Worm (Caenorhabditis elegans): ENCODE data around the gene nhr-251.

Gene nhr-251

DNA sequence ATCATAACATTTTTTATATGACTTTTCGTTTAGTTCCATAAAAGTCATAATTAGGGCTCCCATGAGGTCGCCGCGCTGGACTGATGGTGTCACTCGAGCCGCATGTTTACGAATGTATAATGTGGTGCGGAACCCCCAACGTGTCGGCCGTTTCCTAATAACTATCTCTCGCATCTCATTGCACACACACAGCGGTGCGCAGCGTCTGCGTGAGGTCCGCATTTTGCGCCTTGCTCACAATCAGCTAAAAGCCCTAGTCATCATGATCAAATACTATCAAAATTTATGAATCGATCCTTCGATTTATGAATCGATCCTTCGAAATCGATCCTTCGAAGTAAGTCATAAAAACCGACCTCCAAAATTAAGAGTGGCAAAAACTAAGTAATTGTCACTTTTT lies 40.4 kb upstream of the nhr-251 start, which contains the start of gene srx-7:
srx-7 (plus strand) TSS at position 256 of the 400 bp plus-strand sequence.
- TF ChIP-seq snpc-4 (GFP tag; optimal IDR thresholded peaks at IDR 0.05) (no peak), snpc-4 (tag; optimal IDR thresholded peaks at IDR 0.05) (peak in 1 of 4 experiments; percentile 65), snpc-1.1 (tag; optimal IDR thresholded peaks at IDR 0.05; ENCODE audit: insufficient read depth) (peak; percentile 3), zfh-2 (GFP tag; conservative IDR thresholded peaks at IDR 0.05) (no peak)

- no peak for TF ChIP-seq Y56A3A.18 (GFP tag; IDR thresholded peaks at IDR 0.05)
- TF ChIP-seq let-526 (GFP tag; IDR thresholded peaks at IDR 0.05): no peak
- TF ChIP-seq cebp-1 (GFP tag; IDR thresholded peaks at IDR 0.05): no peak
- no peak for TF ChIP-seq cebp-1 (tag; optimal IDR thresholded peaks at IDR 0.05)
- no peak for TF ChIP-seq attf-3 (GFP tag; conservative IDR thresholded peaks at IDR 0.05)
- no peak for TF ChIP-seq dpl-1 (GFP tag; optimal IDR thresholded peaks at IDR 0.05)
- TF ChIP-seq B0261.1 (tag; optimal IDR thresholded peaks at IDR 0.05): no peak
- TF ChIP-seq zfh-2 (GFP tag; conservative IDR thresholded peaks at IDR 0.05): no peak
- TF ChIP-seq aptf-3 (GFP tag; IDR thresholded peaks at IDR 0.05): no peak
- no peak for TF ChIP-seq nhr-90 (tag; optimal IDR thresholded peaks at IDR 0.05)
- TF ChIP-seq lsl-1 (GFP tag; optimal IDR thresholded peaks at IDR 0.05): no peak
- no peak for TF ChIP-seq ceh-79 (tag; optimal IDR thresholded peaks at IDR 0.05)
- TF ChIP-seq die-1 (tag; optimal IDR thresholded peaks at IDR 0.05): no peak
- no peak for TF ChIP-seq ztf-22 (GFP tag; optimal IDR thresholded peaks at IDR 0.05)
- no peak for TF ChIP-seq sea-2 (GFP tag; IDR thresholded peaks at IDR 0.05)
Observed at ce11 chrV:562834-563233, 37.5 kb upstream of the nhr-251 start, which contains the start of gene C14C6.2. Gene C14C6.2 (plus strand): TSS chrV:563134.

DNA sequence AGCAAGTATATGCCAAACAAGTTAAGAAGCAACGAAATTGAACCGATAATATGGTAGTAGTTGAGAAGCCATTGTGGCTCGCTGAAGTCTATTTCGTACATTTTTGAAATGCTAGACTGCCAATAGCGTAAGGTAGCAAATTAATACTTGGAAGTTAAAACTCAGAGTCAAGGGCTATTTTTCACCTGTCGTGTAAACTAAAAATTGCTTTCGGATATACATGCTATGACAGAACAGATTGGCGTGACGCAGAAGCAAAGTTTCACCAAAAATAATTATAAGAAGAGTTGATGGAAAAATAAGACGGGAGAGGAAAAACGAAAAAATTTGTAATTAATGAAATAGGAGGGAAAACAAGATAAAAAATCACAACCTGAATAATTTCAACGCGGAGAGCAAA lies 34.3 kb upstream of the nhr-251 start, which contains the start of gene sri-73:
sri-73 (minus strand) TSS at position 101 of the 400 bp plus-strand sequence.
- TF ChIP-seq dpl-1 (GFP tag; optimal IDR thresholded peaks at IDR 0.05): no peak
- no peak for TF ChIP-seq B0035.1 (tag; optimal IDR thresholded peaks at IDR 0.05)
- no peak for TF ChIP-seq lsy-27 (tag; optimal IDR thresholded peaks at IDR 0.05; ENCODE audit: borderline replicate concordance, insufficient read depth)
- TF ChIP-seq ceh-100 (GFP tag; IDR thresholded peaks at IDR 0.05): no peak
- TF ChIP-seq dpff-1 (tag; optimal IDR thresholded peaks at IDR 0.05): no peak

ce11 chrV:568105-568504 lies 32.2 kb upstream of the nhr-251 start, which contains the start of gene sri-72:
Gene sri-72 (minus strand): TSS chrV:568205.
- TF ChIP-seq attf-3 (GFP tag; conservative IDR thresholded peaks at IDR 0.05): no peak
- no peak for TF ChIP-seq hmg-1.2 (GFP tag; IDR thresholded peaks at IDR 0.05)
- TF ChIP-seq F57A8.1 (GFP tag; optimal IDR thresholded peaks at IDR 0.05): no peak
- TF ChIP-seq zim-3 (tag; optimal IDR thresholded peaks at IDR 0.05): no peak
- no peak for TF ChIP-seq rcor-1 (GFP tag; IDR thresholded peaks at IDR 0.05)
- no peak for TF ChIP-seq mel-28 (tag; optimal IDR thresholded peaks at IDR 0.05; ENCODE audit: borderline replicate concordance)
- no peak for TF ChIP-seq ceh-100 (GFP tag; IDR thresholded peaks at IDR 0.05)
- no peak for TF ChIP-seq ztf-26 (tag; optimal IDR thresholded peaks at IDR 0.05)
- TF ChIP-seq dpl-1 (GFP tag; optimal IDR thresholded peaks at IDR 0.05): no peak
- TF ChIP-seq bed-1 (GFP tag; IDR thresholded peaks at IDR 0.05): no peak
- TF ChIP-seq rpc-1 (optimal IDR thresholded peaks at IDR 0.05): no peak
- no peak for TF ChIP-seq rpc-1 (tag; optimal IDR thresholded peaks at IDR 0.05)

DNA sequence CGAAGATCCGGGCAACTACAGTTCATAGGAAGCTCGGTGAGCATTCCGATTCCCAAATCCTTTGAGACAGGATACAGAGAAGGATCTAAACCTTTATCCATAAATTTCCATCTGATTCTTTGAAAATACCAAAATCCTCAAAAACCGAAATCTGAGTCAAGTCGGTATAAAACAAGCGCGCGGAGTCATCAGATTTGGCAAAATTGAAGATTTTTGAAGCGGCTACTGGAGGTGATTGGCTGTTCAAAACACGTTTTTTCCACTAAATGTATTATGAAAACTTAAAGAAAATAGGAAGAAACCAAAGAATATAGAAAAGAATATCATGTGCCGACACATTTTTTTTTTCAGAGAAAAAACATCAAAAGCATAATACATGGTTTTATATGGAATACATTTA lies 25.7 kb upstream of the nhr-251 start, which contains the start of gene C14C6.13:
C14C6.13 (minus strand) TSS at position 101 of the 400 bp plus-strand sequence.
- no peak for TF ChIP-seq nfyb-1 (GFP tag; IDR thresholded peaks at IDR 0.05)
- TF ChIP-seq C17E4.6 (GFP tag; IDR thresholded peaks at IDR 0.05): no peak
- no peak for TF ChIP-seq sdz-38 (tag; optimal IDR thresholded peaks at IDR 0.05)
- no peak for TF ChIP-seq gei-17 (GFP tag; optimal IDR thresholded peaks at IDR 0.05)
- no peak for TF ChIP-seq B0019.2 (GFP tag; conservative IDR thresholded peaks at IDR 0.05)
- no peak for TF ChIP-seq madf-10 (tag; optimal IDR thresholded peaks at IDR 0.05)
- no peak for TF ChIP-seq F57A8.1 (GFP tag; optimal IDR thresholded peaks at IDR 0.05)
- no peak for TF ChIP-seq B0261.1 (tag; optimal IDR thresholded peaks at IDR 0.05)
- no peak for TF ChIP-seq chd-7 (tag; optimal IDR thresholded peaks at IDR 0.05)
- TF ChIP-seq fkh-3 (tag; optimal IDR thresholded peaks at IDR 0.05): no peak
- no peak for TF ChIP-seq madf-8 (GFP tag; conservative IDR thresholded peaks at IDR 0.05)
- TF ChIP-seq zfh-2 (GFP tag; conservative IDR thresholded peaks at IDR 0.05): no peak
- no peak for TF ChIP-seq ztf-3 (GFP tag; optimal IDR thresholded peaks at IDR 0.05)
- no peak for TF ChIP-seq lin-26 (GFP tag; IDR thresholded peaks at IDR 0.05)
- no peak for TF ChIP-seq F37B4.10 (GFP tag; IDR thresholded peaks at IDR 0.05)
- no peak for TF ChIP-seq ccch-3 (GFP tag; optimal IDR thresholded peaks at IDR 0.05)
